Worm (Caenorhabditis elegans) whole organism, late embryonic: ENCODE results near the gene C27A2.12.
A peak's percentile ranks its signal among the peaks of the same experiment; 100 is the strongest.

Source experiments
- C38D4.7 ChIP-seq: fragments of 200-800 bp; sonication (Bioruptor generic); optimal IDR thresholded peaks from 2 replicates; lab custom pipeline; 2018; ENCODE audit warnings: mild to moderate bottlenecking, missing genetic modification characterization, moderate library complexity, missing compliant biosample characterization
- F13H6.1 ChIP-seq: sonication (generic microtip); optimal IDR thresholded peaks from 2 replicates; lab custom pipeline; 2016; ENCODE audit warnings: missing genetic modification characterization, missing compliant biosample characterization
- K02D7.2 ChIP-seq: sonication (generic microtip); optimal IDR thresholded peaks from 2 replicates; lab custom pipeline; 2017; ENCODE audit warnings: mild to moderate bottlenecking, missing genetic modification characterization, missing compliant biosample characterization
- K09A11.1 ChIP-seq: sonication (generic microtip); optimal IDR thresholded peaks from 2 replicates; lab custom pipeline; 2017; ENCODE audit warnings: antibody characterized with exemption, mild to moderate bottlenecking, missing genetic modification characterization, missing compliant biosample characterization; ENCODE audit not compliant: insufficient read depth
- Y22D7AL.16 ChIP-seq: sonication (generic microtip); optimal IDR thresholded peaks from 2 replicates; lab custom pipeline; 2016; ENCODE audit warnings: missing genetic modification characterization, missing compliant biosample characterization
- ahr-1 ChIP-seq: sonication (generic microtip); optimal IDR thresholded peaks from 2 replicates; lab custom pipeline; 2016; ENCODE audit warnings: missing genetic modification characterization, missing compliant biosample characterization
- ceh-18 ChIP-seq: sonication (generic microtip); optimal IDR thresholded peaks from 2 replicates; lab custom pipeline; 2016; ENCODE audit warnings: missing genetic modification characterization, missing compliant biosample characterization
- ceh-22 ChIP-seq: sonication (generic microtip); optimal IDR thresholded peaks from 2 replicates; lab custom pipeline; 2017; ENCODE audit warnings: missing biosample characterization, missing genetic modification characterization
- ceh-6 ChIP-seq: fragments of 200-800 bp; sonication (Bioruptor generic); optimal IDR thresholded peaks from 2 replicates; lab custom pipeline; 2018; ENCODE audit warnings: mild to moderate bottlenecking, missing genetic modification characterization, missing compliant biosample characterization
- ceh-9 ChIP-seq: sonication (generic microtip); optimal IDR thresholded peaks from 2 replicates; lab custom pipeline; 2016; ENCODE audit warnings: mild to moderate bottlenecking, missing genetic modification characterization, inconsistent platforms, missing compliant biosample characterization
- che-1 ChIP-seq: sonication (generic microtip); optimal IDR thresholded peaks from 2 replicates; lab custom pipeline; 2016; ENCODE audit warnings: mild to moderate bottlenecking, missing genetic modification characterization, missing compliant biosample characterization
- dmd-4 ChIP-seq: sonication (generic microtip); optimal IDR thresholded peaks from 2 replicates; lab custom pipeline; 2016; ENCODE audit warnings: borderline replicate concordance, missing genetic modification characterization, missing compliant biosample characterization
- dve-1 ChIP-seq: sonication (generic microtip); optimal IDR thresholded peaks from 2 replicates; lab custom pipeline; 2017; ENCODE audit warnings: antibody characterized with exemption, mild to moderate bottlenecking, missing genetic modification characterization, missing compliant biosample characterization
- elt-2 ChIP-seq: sonication (generic microtip); optimal IDR thresholded peaks from 2 replicates; lab custom pipeline; 2016; ENCODE audit warnings: missing genetic modification reagents, missing genetic modification characterization, missing compliant biosample characterization
- elt-4 ChIP-seq: sonication (generic microtip); optimal IDR thresholded peaks from 2 replicates; lab custom pipeline; 2016; ENCODE audit warnings: missing genetic modification characterization, missing compliant biosample characterization
- fkh-10 ChIP-seq: fragments of 150-350 bp; optimal IDR thresholded peaks from 2 replicates; lab custom pipeline; 2014; ENCODE audit warnings: missing biosample characterization, missing genetic modification reagents, missing genetic modification characterization
- hlh-13 ChIP-seq: fragments of 200-800 bp; sonication (Bioruptor generic); optimal IDR thresholded peaks from 2 replicates; lab custom pipeline; 2018; ENCODE audit warnings: mild to moderate bottlenecking, missing genetic modification characterization, missing compliant biosample characterization
- hlh-30 ChIP-seq: sonication (generic microtip); optimal IDR thresholded peaks from 2 replicates; lab custom pipeline; 2017; ENCODE audit warnings: antibody characterized with exemption, missing genetic modification characterization, missing compliant biosample characterization; ENCODE audit not compliant: insufficient read depth
- hlh-6 ChIP-seq: sonication (generic microtip); optimal IDR thresholded peaks from 2 replicates; lab custom pipeline; 2016; ENCODE audit warnings: missing genotype, missing genetic modification characterization, missing compliant biosample characterization
- lim-6 ChIP-seq: sonication (generic microtip); optimal IDR thresholded peaks from 2 replicates; lab custom pipeline; 2016; ENCODE audit warnings: missing genetic modification characterization, missing compliant biosample characterization
- madf-2 ChIP-seq: sonication (generic microtip); optimal IDR thresholded peaks from 2 replicates; lab custom pipeline; 2017; ENCODE audit warnings: missing genetic modification characterization, missing compliant biosample characterization
- npax-4 ChIP-seq: sonication (generic microtip); optimal IDR thresholded peaks from 2 replicates; lab custom pipeline; 2016; ENCODE audit warnings: missing genetic modification characterization, missing compliant biosample characterization
- pha-2 ChIP-seq: sonication (generic microtip); optimal IDR thresholded peaks from 2 replicates; lab custom pipeline; 2017; ENCODE audit warnings: mild to moderate bottlenecking, missing genetic modification characterization, missing compliant biosample characterization
- pha-4 ChIP-seq: fragments of 150-350 bp; optimal IDR thresholded peaks from 2 replicates; lab custom pipeline; 2018; ENCODE audit warnings: missing biosample characterization, missing genetic modification reagents, missing genetic modification characterization
- pqm-1 ChIP-seq: sonication (generic microtip); optimal IDR thresholded peaks from 2 replicates; lab custom pipeline; 2016; ENCODE audit warnings: missing genetic modification characterization, missing compliant biosample characterization
- pros-1 ChIP-seq: fragments of 150-350 bp; optimal IDR thresholded peaks from 2 replicates; lab custom pipeline; 2014; ENCODE audit warnings: missing biosample characterization, missing genetic modification reagents, missing genetic modification characterization
- ref-2 ChIP-seq: sonication (generic microtip); optimal IDR thresholded peaks from 2 replicates; lab custom pipeline; 2016; ENCODE audit warnings: missing genetic modification characterization, missing compliant biosample characterization
- sox-4 ChIP-seq: sonication (generic microtip); optimal IDR thresholded peaks from 2 replicates; lab custom pipeline; 2017; ENCODE audit warnings: mild to moderate bottlenecking, missing genetic modification characterization, inconsistent platforms, missing compliant biosample characterization
- syd-9 ChIP-seq: sonication (generic microtip); optimal IDR thresholded peaks from 2 replicates; lab custom pipeline; 2016; ENCODE audit warnings: mild to moderate bottlenecking, missing genetic modification characterization, moderate library complexity, missing compliant biosample characterization
- tbx-2 ChIP-seq: sonication (generic microtip); optimal IDR thresholded peaks from 2 replicates; lab custom pipeline; 2016; ENCODE audit warnings: missing genetic modification characterization, missing compliant biosample characterization
- tbx-7 ChIP-seq: sonication (generic microtip); optimal IDR thresholded peaks from 2 replicates; lab custom pipeline; 2016; ENCODE audit warnings: missing genotype, missing genetic modification characterization, missing compliant biosample characterization
- ttx-3 ChIP-seq: sonication (generic microtip); optimal IDR thresholded peaks from 2 replicates; lab custom pipeline; 2016; ENCODE audit warnings: missing genetic modification reagents, missing genetic modification characterization, missing compliant biosample characterization
- unc-3 ChIP-seq, 2 experiments: fragments of 200-800 bp in 1 of 2; sonication (Bioruptor generic) in 1 of 2; sonication (generic microtip) in 1 of 2; conservative IDR thresholded peaks in 1 of 2; optimal IDR thresholded peaks in 1 of 2; 2 replicates each; pipeline versions ENCODE4 v1.3.6 to Lab custom; 2016 to 2022; ENCODE audit warnings: missing compliant biosample characterization in 2 of 2, missing genetic modification characterization in 2 of 2, missing genetic modification reagents in 1 of 2
- unc-42 ChIP-seq: sonication (generic microtip); optimal IDR thresholded peaks from 2 replicates; lab custom pipeline; 2016; ENCODE audit warnings: missing genotype, missing genetic modification characterization, missing compliant biosample characterization
- unc-55 ChIP-seq: sonication (generic microtip); optimal IDR thresholded peaks from 2 replicates; lab custom pipeline; 2017; ENCODE audit warnings: missing biosample characterization, missing genetic modification reagents, missing genetic modification characterization
- unc-86 ChIP-seq: sonication (generic microtip); optimal IDR thresholded peaks from 2 replicates; lab custom pipeline; 2016; ENCODE audit warnings: missing genetic modification characterization, missing compliant biosample characterization

C27A2.12 gene

DNA sequence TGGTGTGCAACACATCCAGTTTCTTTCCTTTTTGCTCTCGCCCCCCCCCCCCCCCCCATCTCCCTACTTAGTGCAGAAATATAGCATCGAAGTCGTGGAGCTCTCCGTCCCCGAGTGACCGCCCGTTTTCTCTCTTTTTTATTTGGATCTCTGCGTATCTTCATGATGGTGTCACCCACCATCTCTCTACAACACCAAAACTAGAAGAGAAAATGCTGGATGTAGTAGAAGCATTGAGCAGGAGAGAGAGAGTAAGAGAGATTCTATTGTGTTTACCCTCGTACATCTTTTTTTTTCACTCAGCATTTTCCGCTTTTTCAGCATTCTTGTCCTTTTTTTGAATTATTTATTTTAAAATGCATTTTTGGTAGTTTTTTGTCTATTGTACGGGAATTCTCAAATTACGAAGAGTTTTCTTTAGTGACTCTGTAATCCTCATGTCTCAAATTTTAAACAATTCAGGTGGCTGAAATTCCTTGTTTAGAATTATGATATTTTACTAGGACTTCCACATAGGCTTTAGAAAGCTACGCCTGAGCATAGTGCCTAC is 15.5 kb downstream of the C27A2.12 start:
- TF ChIP-seq pha-2 (tag; lab: Kevin White, UChicago) (no peak), elt-4 (tag; lab: Kevin White, UChicago) (no peak), ahr-1 (no peak), dve-1 (tag; lab: Kevin White, UChicago) (no peak), elt-2 (tag; lab: Kevin White, UChicago) (no peak), pqm-1 (no peak), sox-4 (no peak), ceh-22 (tag; lab: Kevin White, UChicago) (no peak), ceh-18 (no peak), unc-42 (tag; lab: Kevin White, UChicago) (no peak), unc-55 (GFP tag; lab: Kevin White, UChicago) (no peak), tbx-7 (tag; lab: Kevin White, UChicago) (no peak), pros-1 (no peak), K09A11.1 (tag; lab: Kevin White, UChicago) (no peak), tbx-2 (tag; lab: Kevin White, UChicago) (no peak), hlh-13 (no peak), ceh-6 (GFP tag; lab: Kevin White, UChicago) (no peak), Y22D7AL.16 (tag; lab: Kevin White, UChicago) (no peak), ref-2 (no peak), hlh-30 (tag; lab: Kevin White, UChicago) (no peak)

DNA sequence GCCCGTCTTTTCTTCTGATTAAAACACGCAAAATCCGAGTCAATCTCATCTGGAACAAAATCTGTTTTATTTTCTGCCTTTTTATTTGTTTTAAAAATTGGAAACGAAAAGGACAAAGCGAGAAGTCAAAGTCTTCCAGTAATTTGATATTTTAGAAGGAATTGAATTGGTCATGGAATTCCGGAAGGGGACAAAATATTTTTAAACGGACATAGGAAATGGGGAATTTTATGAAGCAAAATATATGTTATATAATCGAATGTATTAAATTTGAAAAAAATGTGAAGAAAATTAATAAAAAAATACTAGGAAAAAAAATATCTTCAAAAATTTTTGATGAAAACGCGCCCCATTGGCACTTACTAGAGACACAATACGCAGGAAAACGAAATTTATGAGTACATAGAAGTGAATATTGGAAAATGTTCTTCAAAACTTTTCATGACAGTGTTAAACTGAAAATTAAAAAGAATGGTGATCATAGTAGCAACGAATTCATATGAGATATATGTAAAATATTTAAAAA is 17.2 kb downstream of the C27A2.12 start, which contains the start of gene F33G12.7:
TSS of gene F33G12.7 (minus strand) at position 51 of the 526 bp plus-strand sequence.
- no peak for TF ChIP-seq ceh-9 (tag; lab: Kevin White, UChicago)
- TF ChIP-seq unc-86 (tag; lab: Kevin White, UChicago): no peak
- no peak for TF ChIP-seq madf-2 (tag; lab: Kevin White, UChicago)
- TF ChIP-seq ceh-22 (tag; lab: Kevin White, UChicago): no peak
- peak; percentile 62 for TF ChIP-seq elt-2 (tag; lab: Kevin White, UChicago)
- no peak for TF ChIP-seq pha-2 (tag; lab: Kevin White, UChicago)

DNA sequence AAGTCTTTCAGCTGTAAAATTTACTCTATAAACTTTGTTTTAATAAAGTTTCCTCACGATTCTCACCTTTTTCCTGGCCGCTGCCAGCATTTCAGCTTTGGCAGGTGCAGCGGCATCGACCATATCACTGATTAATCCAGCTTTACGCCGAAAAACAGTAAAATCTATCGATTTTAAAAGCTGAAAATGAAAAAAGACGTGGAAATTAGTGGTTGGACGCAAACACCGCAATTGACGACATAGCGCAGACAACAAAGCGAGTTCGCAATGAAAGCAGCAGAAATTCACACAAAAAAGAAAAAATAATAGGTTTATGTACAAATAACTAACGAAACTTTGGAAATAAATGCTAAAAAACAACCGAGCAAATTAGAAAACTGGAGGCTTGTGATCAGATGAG is 18.0 kb downstream of the C27A2.12 start, which contains the start of gene golg-2:
TSS of gene golg-2 (minus strand) at position 180 of the 400 bp plus-strand sequence.
- TF ChIP-seq elt-2 (tag; lab: Kevin White, UChicago) (peak; percentile 45), dve-1 (tag; lab: Kevin White, UChicago) (no peak), hlh-6 (tag; lab: Kevin White, UChicago) (no peak), ref-2 (no peak)

DNA sequence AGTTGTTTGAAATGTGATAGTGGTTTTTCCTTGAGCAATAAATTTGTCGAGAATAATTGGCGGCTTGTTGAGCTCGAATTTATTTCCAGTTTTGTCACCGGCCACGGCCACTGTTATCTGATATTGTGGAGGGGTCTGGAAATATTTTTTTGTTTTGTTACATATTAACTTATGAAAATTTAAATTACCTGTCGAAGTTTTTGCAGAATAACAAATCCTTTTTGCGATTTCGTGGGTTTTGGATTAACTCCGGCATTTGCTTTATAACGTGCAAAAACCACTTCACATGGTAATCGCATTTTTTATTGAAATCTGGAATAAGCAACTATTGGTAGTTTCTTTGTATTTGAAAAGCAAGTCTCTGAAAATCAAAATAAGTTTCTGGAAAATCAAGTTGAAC is 21.8 kb downstream of the C27A2.12 start, which contains the start of gene lrr-1:
TSS of gene lrr-1 (minus strand) at position 312 of the 400 bp plus-strand sequence.
- TF ChIP-seq ttx-3 (tag; lab: Kevin White, UChicago): no peak
- no peak for TF ChIP-seq ceh-22 (tag; lab: Kevin White, UChicago)
- TF ChIP-seq npax-4 (tag; lab: Kevin White, UChicago): no peak
- TF ChIP-seq che-1 (tag; lab: Kevin White, UChicago): no peak
- TF ChIP-seq pha-4 (tag; lab: Kevin White, UChicago): no peak
- no peak for TF ChIP-seq C38D4.7 (GFP tag; lab: Kevin White, UChicago)

DNA sequence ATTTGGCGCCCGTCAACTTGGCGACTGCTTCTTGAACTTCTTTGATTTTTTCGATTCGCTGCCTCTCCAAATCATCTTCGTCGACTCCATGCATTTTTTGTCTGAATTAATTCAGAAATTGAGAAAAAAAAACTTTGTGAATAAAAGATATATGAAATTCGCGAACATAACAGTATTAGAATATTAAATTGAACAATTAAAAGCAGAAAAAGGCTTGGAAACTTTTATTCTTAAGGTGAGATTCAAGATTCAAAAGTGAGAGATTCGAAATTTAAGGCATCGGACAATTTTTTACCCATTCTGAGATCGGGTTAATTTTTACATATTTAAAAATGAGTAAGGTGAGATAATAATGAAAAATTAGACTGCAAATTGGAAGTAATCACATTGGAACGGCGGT is 24.0 kb downstream of the C27A2.12 start, which contains the start of gene F33G12.3:
TSS of gene F33G12.3 (minus strand) at position 101 of the 400 bp plus-strand sequence.
- TF ChIP-seq hlh-30 (tag; lab: Kevin White, UChicago) (no peak), lim-6 (tag; lab: Kevin White, UChicago) (no peak), unc-42 (tag; lab: Kevin White, UChicago) (no peak), ahr-1 (no peak), fkh-10 (no peak), dmd-4 (tag; lab: Kevin White, UChicago) (no peak), unc-3 (GFP tag; conservative IDR thresholded peaks at IDR 0.05; lab: Robert Waterston, UW) (no peak), unc-3 (tag; optimal IDR thresholded peaks at IDR 0.05; lab: Kevin White, UChicago) (no peak), pros-1 (no peak), F13H6.1 (tag; lab: Kevin White, UChicago) (no peak), K02D7.2 (no peak), npax-4 (tag; lab: Kevin White, UChicago) (no peak), unc-55 (GFP tag; lab: Kevin White, UChicago) (no peak), syd-9 (tag; lab: Kevin White, UChicago) (no peak), pqm-1 (no peak), elt-4 (tag; lab: Kevin White, UChicago) (no peak)
